Worm (Caenorhabditis elegans): ENCODE results near the gene F22B7.9.

Gene F22B7.9

DNA sequence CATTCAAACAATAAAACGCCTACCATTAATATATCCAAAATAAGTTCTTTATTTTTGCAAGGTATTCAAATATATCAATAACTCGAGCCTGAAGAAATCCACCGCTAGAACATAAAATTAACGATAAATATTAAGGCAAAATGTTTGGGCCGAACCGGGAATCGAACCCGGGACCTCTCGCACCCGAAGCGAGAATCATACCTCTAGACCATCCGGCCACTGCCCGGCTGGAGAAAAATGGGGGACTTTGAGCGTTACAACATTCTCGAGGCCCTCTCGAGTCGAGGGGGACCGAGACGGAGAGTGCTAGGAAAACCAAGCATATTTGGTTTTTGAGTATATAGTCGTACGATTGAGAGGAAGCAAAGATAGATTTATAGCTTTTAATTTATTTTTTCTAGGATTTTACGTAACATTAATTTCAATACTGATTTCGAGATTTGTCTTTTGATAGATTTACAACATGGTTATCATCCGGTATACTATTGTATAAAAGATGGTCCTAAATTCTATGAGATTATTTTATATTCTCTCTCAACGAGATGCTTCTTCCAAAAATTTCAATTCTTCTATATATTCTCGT is 3.4 kb downstream of the F22B7.9 start, which contains the start of gene flp-23 (continued):
- TF ChIP-seq Y75B8A.6 (GFP tag; IDR thresholded peaks at IDR 0.05) (no peak), snpc-1.2 (GFP tag; IDR thresholded peaks at IDR 0.05) (no peak), lin-13 (GFP tag; optimal IDR thresholded peaks at IDR 0.05) (peak; percentile 62), aly-2 (tag; optimal IDR thresholded peaks at IDR 0.05) (no peak), lim-7 (GFP tag; IDR thresholded peaks at IDR 0.05) (peak; percentile 72), fos-1 (tag; optimal IDR thresholded peaks at IDR 0.05) (no peak), gei-8 (GFP tag; optimal IDR thresholded peaks at IDR 0.05) (no peak), Y48G9A.11 (GFP tag; IDR thresholded peaks at IDR 0.05) (no peak), ceh-44 (GFP tag; IDR thresholded peaks at IDR 0.05) (peak; percentile 26; the same call in 1 of the 2 replicates), T26A8.4 (GFP tag; IDR thresholded peaks at IDR 0.05) (peak; percentile 12; the same call in 1 of the 2 replicates), nhr-77 (tag; optimal IDR thresholded peaks at IDR 0.05) (no peak), ces-1 (GFP tag; optimal IDR thresholded peaks at IDR 0.05) (no peak), lin-29 (GFP tag; IDR thresholded peaks at IDR 0.05) (no peak), R02D3.7 (tag; optimal IDR thresholded peaks at IDR 0.05) (no peak), mxl-3 (GFP tag; optimal IDR thresholded peaks at IDR 0.05) (no peak), php-3 (GFP tag; IDR thresholded peaks at IDR 0.05) (no peak), rbr-2 (tag; optimal IDR thresholded peaks at IDR 0.05) (peak; percentile 35), egl-27 (tag; optimal IDR thresholded peaks at IDR 0.05) (no peak), T20F7.1 (GFP tag; optimal IDR thresholded peaks at IDR 0.05) (no peak), ceh-32 (tag; optimal IDR thresholded peaks at IDR 0.05; ENCODE audit: poor library complexity) (no peak), ceh-20 (GFP tag; IDR thresholded peaks at IDR 0.05) (0 out of 2 replicates have a peak, but pooled peaks have one; percentile 9), skn-1 (tag; optimal IDR thresholded peaks at IDR 0.05) (no peak), ceh-28 (tag; optimal IDR thresholded peaks at IDR 0.05) (no peak), mes-2 (tag; optimal IDR thresholded peaks at IDR 0.05; ENCODE audit: poor library complexity, severe bottlenecking) (peak; percentile 73), daf-12 (tag; optimal IDR thresholded peaks at IDR 0.05) (no peak), F49E8.2 (tag; optimal IDR thresholded peaks at IDR 0.05; ENCODE audit: borderline replicate concordance) (no peak), Y105C5A.15 (GFP tag; IDR thresholded peaks at IDR 0.05) (no peak), nhr-41 (GFP tag; IDR thresholded peaks at IDR 0.05) (no peak), nhr-25 (tag; optimal IDR thresholded peaks at IDR 0.05; ENCODE audit: borderline replicate concordance, insufficient read depth) (no peak), nhr-10 (tag; optimal IDR thresholded peaks at IDR 0.05) (no peak), ztf-7 (tag; optimal IDR thresholded peaks at IDR 0.05) (no peak), ZK337.2 (GFP tag; IDR thresholded peaks at IDR 0.05) (no peak), dmd-6 (GFP tag; IDR thresholded peaks at IDR 0.05) (peak; percentile 26; the same call in 1 of the 2 replicates), lin-38 (GFP tag; IDR thresholded peaks at IDR 0.05) (peak; percentile 61), attf-4 (tag; optimal IDR thresholded peaks at IDR 0.05) (no peak), jun-1 (tag; optimal IDR thresholded peaks at IDR 0.05) (no peak), nhr-28 (tag; optimal IDR thresholded peaks at IDR 0.05) (no peak), zag-1 (tag; optimal IDR thresholded peaks at IDR 0.05) (no peak)

DNA sequence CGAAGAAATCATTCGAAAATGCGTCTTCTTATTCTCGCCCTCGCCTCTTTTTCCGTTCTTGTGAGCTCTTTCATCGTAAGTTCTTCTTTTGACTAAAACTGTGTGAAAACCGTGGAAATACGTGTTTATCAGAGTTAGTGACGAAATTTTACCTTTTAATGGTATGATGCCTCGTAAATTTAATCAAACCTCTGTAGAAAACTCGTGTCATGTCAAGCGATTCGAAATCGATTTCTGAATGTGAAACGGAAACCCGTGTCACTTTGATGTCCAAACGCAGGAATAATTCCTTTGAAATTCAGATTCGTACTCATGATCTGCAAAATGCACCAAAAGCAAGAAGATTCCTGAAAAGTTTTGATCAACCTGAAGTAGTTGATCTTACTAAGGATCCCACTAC is 5.1 kb downstream of the F22B7.9 start, which contains the start of gene F22B7.3:
TSS of gene F22B7.3 (plus strand) at position 301 of the 400 bp plus-strand sequence.
- TF ChIP-seq ztf-7 (tag; optimal IDR thresholded peaks at IDR 0.05) = no peak
- peak in 1 of 2 experiments; percentile 38 for TF ChIP-seq unc-62 (GFP tag; optimal IDR thresholded peaks at IDR 0.05 in 1 of 2)
- TF ChIP-seq unc-62 (tag; optimal IDR thresholded peaks at IDR 0.05) = no peak
- TF ChIP-seq daf-16 (GFP tag; optimal IDR thresholded peaks at IDR 0.05) = no peak
- TF ChIP-seq daf-16 (tag; optimal IDR thresholded peaks at IDR 0.05) = no peak
- no peak for TF ChIP-seq hmg-1.1 (GFP tag; IDR thresholded peaks at IDR 0.05)

Data from whole organism, L4 larva.